Worm (Caenorhabditis elegans): ENCODE measurements around the gene nlp-66.
A peak's percentile ranks its signal among the peaks of the same experiment; 100 is the strongest.

nlp-66 gene

DNA sequence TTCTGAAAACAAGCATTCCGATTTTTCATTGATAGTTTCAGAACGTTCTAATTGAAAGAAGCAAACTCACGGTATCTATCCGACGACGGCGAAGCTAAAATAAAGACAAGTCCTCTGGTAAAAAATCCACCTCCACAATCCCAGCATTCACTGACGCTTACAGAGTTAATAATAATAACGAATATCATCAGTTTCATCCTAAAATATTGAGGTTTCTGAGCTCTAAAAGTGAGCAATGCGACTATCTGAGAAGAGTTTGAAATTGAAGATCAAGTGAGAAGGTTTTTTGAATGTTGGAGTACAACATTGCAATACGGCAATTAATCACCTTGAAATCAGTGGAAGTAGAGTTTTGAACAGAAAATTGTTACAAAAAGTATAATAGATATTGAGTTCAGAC, 40.1 kb downstream of the nlp-66 start, which contains the start of gene W04G3.12:
Gene W04G3.12 (minus strand): TSS at position 311 of the 400 bp plus-strand sequence.
- TF ChIP-seq hmg-4 (GFP tag; optimal IDR thresholded peaks at IDR 0.05) = no peak
- TF ChIP-seq F13C5.2 (tag; optimal IDR thresholded peaks at IDR 0.05) = no peak
- no peak for TF ChIP-seq flt-1 (GFP tag; IDR thresholded peaks at IDR 0.05)
- no peak for TF ChIP-seq ets-7 (tag; optimal IDR thresholded peaks at IDR 0.05)
- no peak for TF ChIP-seq tbx-37 (GFP tag; conservative IDR thresholded peaks at IDR 0.05)
- no peak for TF ChIP-seq hnd-1 (tag; optimal IDR thresholded peaks at IDR 0.05)
- TF ChIP-seq scrt-1 (GFP tag; IDR thresholded peaks at IDR 0.05) = no peak
- TF ChIP-seq aly-1 (tag; optimal IDR thresholded peaks at IDR 0.05) = no peak
- no peak for TF ChIP-seq B0310.2 (tag; optimal IDR thresholded peaks at IDR 0.05)
- no peak for TF ChIP-seq tbx-11 (GFP tag; IDR thresholded peaks at IDR 0.05)
- no peak for TF ChIP-seq hmbx-1 (tag; optimal IDR thresholded peaks at IDR 0.05)
- no peak for TF ChIP-seq ama-1 (optimal IDR thresholded peaks at IDR 0.05)
- TF ChIP-seq tra-4 (tag; optimal IDR thresholded peaks at IDR 0.05) = no peak
- TF ChIP-seq ceh-13 (GFP tag; optimal IDR thresholded peaks at IDR 0.05) = no peak
- no peak for TF ChIP-seq pes-1 (GFP tag; IDR thresholded peaks at IDR 0.05)
- no peak for TF ChIP-seq sea-1 (GFP tag; conservative IDR thresholded peaks at IDR 0.05)

ce11 chrX:11073358-11073757, 43.3 kb downstream of the nlp-66 start, which contains the start of gene W04G3.5:
Gene W04G3.5, plus strand, starts transcription at chrX:11073658.
- TF ChIP-seq ama-1 (optimal IDR thresholded peaks at IDR 0.05) (no peak), B0310.2 (tag; optimal IDR thresholded peaks at IDR 0.05) (no peak), scrt-1 (GFP tag; IDR thresholded peaks at IDR 0.05) (no peak)

ce11 chrX:11072701-11073100, 43.9 kb downstream of the nlp-66 start:
- TF ChIP-seq hmg-4 (GFP tag; optimal IDR thresholded peaks at IDR 0.05) (peak; percentile 29), hnd-1 (tag; optimal IDR thresholded peaks at IDR 0.05) (no peak)

DNA sequence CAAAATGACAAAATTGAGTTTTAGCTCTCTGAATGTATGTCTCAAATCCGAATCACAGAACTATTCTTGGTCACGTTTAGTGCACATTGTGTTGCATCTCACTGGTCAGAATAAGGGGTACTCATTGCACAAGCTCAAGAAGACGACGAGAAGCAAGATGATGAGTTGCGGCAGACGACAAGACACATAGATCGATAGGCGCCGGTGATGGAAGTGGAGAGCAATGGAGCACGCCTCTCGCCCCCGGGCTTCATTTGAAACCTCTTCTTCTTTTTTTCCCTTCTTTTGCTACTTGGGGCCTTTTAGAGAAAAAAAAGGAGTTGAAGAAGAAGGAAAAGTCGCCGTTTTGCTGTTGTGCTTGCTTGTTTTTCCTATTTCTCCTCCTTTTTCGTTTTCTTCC, 48.3 kb downstream of the nlp-66 start, which contains the start of gene apt-9:
Gene apt-9 (plus strand): TSS at position 194 of the 400 bp plus-strand sequence.
- TF ChIP-seq tbx-37 (GFP tag; conservative IDR thresholded peaks at IDR 0.05) = no peak
- no peak for TF ChIP-seq tbx-11 (GFP tag; IDR thresholded peaks at IDR 0.05)
- TF ChIP-seq ets-7 (tag; optimal IDR thresholded peaks at IDR 0.05) = no peak
- no peak for TF ChIP-seq F13C5.2 (tag; optimal IDR thresholded peaks at IDR 0.05)
- no peak for TF ChIP-seq sea-1 (GFP tag; conservative IDR thresholded peaks at IDR 0.05)
- no peak for TF ChIP-seq hmbx-1 (tag; optimal IDR thresholded peaks at IDR 0.05)
- TF ChIP-seq B0310.2 (tag; optimal IDR thresholded peaks at IDR 0.05) = no peak
- no peak for TF ChIP-seq ceh-13 (GFP tag; optimal IDR thresholded peaks at IDR 0.05)
- no peak for TF ChIP-seq scrt-1 (GFP tag; IDR thresholded peaks at IDR 0.05)
- TF ChIP-seq aly-1 (tag; optimal IDR thresholded peaks at IDR 0.05) = no peak
- TF ChIP-seq pes-1 (GFP tag; IDR thresholded peaks at IDR 0.05) = no peak
- TF ChIP-seq flt-1 (GFP tag; IDR thresholded peaks at IDR 0.05) = no peak

DNA sequence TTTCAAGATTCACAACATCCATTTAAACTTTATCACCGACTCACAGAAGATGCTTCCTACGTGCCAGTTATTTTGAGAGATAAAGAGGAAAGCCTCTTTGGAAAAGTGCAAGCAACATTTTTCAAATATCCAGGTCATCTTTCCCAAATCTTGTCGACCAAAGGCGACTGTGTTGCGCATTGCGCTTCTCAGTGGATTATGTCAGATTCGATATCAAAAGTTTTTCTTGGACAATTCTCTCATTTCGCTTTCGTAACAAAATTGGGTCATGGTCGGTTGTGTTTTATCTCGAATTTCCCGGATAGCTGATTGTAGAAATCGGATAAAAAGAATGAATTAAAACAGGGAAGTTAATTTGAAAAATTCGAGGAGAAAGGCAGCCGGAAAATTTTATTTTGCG, 49.4 kb downstream of the nlp-66 start:
- no peak for TF ChIP-seq tbx-11 (GFP tag; IDR thresholded peaks at IDR 0.05)
- TF ChIP-seq hnd-1 (tag; optimal IDR thresholded peaks at IDR 0.05) = no peak
- no peak for TF ChIP-seq hmg-4 (GFP tag; optimal IDR thresholded peaks at IDR 0.05)
- no peak for TF ChIP-seq F13C5.2 (tag; optimal IDR thresholded peaks at IDR 0.05)
- no peak for TF ChIP-seq flt-1 (GFP tag; IDR thresholded peaks at IDR 0.05)
- no peak for TF ChIP-seq hmbx-1 (tag; optimal IDR thresholded peaks at IDR 0.05)
- TF ChIP-seq ceh-13 (GFP tag; optimal IDR thresholded peaks at IDR 0.05) = no peak
- TF ChIP-seq ets-7 (tag; optimal IDR thresholded peaks at IDR 0.05) = no peak
